Worm (Caenorhabditis elegans): ENCODE data around the gene scc-2.

ce11 chrII:194458-194857 is 69.0 kb downstream of the scc-2 start, which contains the start of gene abu-11:
- TF ChIP-seq flt-1 (GFP tag; IDR thresholded peaks at IDR 0.05) = no peak
- no peak for TF ChIP-seq ama-1 (optimal IDR thresholded peaks at IDR 0.05)
- TF ChIP-seq pes-1 (GFP tag; IDR thresholded peaks at IDR 0.05) = no peak
- TF ChIP-seq ceh-36 (tag; optimal IDR thresholded peaks at IDR 0.05) = no peak
- TF ChIP-seq sea-1 (GFP tag; conservative IDR thresholded peaks at IDR 0.05) = no peak

Data from whole organism, early embryonic.